Worm (Caenorhabditis elegans): ENCODE measurements around the gene F49E11.2.

DNA sequence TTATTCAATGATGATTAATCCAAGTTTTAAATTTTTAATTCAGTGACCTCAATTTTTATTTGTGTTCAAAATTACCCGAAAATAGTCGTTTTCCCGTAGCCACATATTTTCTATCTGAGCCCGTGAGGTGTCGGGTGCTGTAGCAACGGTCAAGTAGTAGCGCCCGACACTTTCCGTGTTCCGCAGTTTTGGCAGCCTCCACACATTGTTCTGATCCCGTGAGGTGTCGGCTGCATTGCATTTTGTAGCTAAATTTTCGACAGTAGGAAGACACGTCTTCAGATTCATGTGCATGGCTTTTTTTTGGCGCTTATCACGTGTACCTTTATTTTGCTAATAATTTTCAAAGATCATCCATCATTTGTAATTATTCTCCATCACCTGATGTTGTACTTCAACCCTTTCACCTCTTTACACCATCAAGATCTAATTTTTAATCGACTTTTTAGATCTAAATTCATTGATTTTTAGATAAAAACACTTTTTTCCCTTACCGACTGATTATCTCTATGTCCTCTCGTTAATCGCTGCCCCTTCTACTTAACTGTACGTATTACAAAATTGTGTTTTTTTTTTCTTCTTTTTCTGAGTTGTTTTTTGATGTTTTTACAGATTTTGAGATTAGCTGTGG, 25.0 kb downstream of the F49E11.2 start:
- TF ChIP-seq mdl-1 (tag; optimal IDR thresholded peaks at IDR 0.05) (no peak), jun-1 (tag; optimal IDR thresholded peaks at IDR 0.05) (no peak), sptf-1 (tag; optimal IDR thresholded peaks at IDR 0.05) (no peak), rnt-1 (tag; optimal IDR thresholded peaks at IDR 0.05) (no peak), unc-62 (GFP tag; optimal IDR thresholded peaks at IDR 0.05) (no peak), nhr-77 (tag; optimal IDR thresholded peaks at IDR 0.05) (no peak), ztf-4 (tag; optimal IDR thresholded peaks at IDR 0.05) (no peak), grh-1 (GFP tag; IDR thresholded peaks at IDR 0.05) (no peak), fkh-10 (GFP tag; optimal IDR thresholded peaks at IDR 0.05) (no peak), swsn-7 (tag; optimal IDR thresholded peaks at IDR 0.05) (no peak), ceh-82 (tag; optimal IDR thresholded peaks at IDR 0.05) (no peak)

Measured in whole organism, L1 larva.